Fruit fly (Drosophila melanogaster): ENCODE results near the gene Nost.

DNA sequence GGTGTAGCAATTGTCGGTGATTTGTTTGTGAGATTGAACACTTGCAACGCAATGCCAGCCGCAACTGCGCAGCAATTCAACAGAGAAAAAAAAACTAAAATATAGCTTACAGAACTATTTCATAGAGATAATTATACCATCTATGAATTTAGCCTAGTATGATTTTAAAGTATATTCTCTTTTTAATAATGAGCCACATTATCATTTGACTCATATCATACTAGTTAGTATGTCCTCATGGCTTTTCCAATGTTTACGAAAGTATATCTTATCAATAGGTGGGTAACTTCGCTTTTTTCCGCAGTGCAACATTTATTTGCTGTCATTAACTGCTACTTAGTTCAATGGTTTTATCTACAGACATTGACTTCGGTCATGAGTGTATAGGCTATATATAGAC lies 8.8 kb downstream of the Nost start:
- TF ChIP-seq topi (GFP tag; optimal IDR thresholded peaks at IDR 0.05) (no peak), salr (GFP tag; optimal IDR thresholded peaks at IDR 0.05) (peak in 1 of 2 experiments; percentile 4), CG1621 (tag; optimal IDR thresholded peaks at IDR 0.05) (no peak)

All from whole organism, prepupa.